Fruit fly (Drosophila melanogaster) whole organism, prepupa: ENCODE data around the gene CG43965.

ENCODE experiments used
- CG16779 ChIP-seq: fragments of 200-800 bp; sonication (Bioruptor generic); optimal IDR thresholded peaks from 3 replicates; lab custom pipeline; 2017; ENCODE audit warnings: missing biosample characterization, mild to moderate bottlenecking, missing genetic modification characterization
- CG31627 ChIP-seq: fragments of 200-800 bp; sonication (Bioruptor generic); optimal IDR thresholded peaks from 3 replicates; lab custom pipeline; 2016; ENCODE audit warnings: missing biosample characterization, missing genetic modification characterization
- CG34406 ChIP-seq: fragments of 200-800 bp; sonication (Bioruptor generic); optimal IDR thresholded peaks from 3 replicates; lab custom pipeline; 2016; ENCODE audit warnings: missing biosample characterization, missing genetic modification characterization
- CG6792 ChIP-seq: fragments of 200-800 bp; sonication (Bioruptor generic); optimal IDR thresholded peaks from 3 replicates; lab custom pipeline; 2016; ENCODE audit warnings: missing biosample characterization, missing genetic modification characterization
- CG7368 ChIP-seq: fragments of 200-800 bp; sonication (Bioruptor generic); optimal IDR thresholded peaks from 3 replicates; lab custom pipeline; 2016; ENCODE audit warnings: missing biosample characterization, missing genetic modification characterization
- Eip93F ChIP-seq: fragments of 200-800 bp; sonication (Bioruptor generic); optimal IDR thresholded peaks from 2 replicates; lab custom pipeline; 2016; ENCODE audit warnings: missing biosample characterization, mild to moderate bottlenecking, missing genetic modification characterization
- Gug ChIP-seq: fragments of 200-800 bp; sonication (Bioruptor generic); IDR thresholded peaks from 2 replicates; pipeline ENCODE4 v1.3.6; 2022; ENCODE audit warnings: missing biosample characterization, missing genetic modification characterization
- Hr39 ChIP-seq: fragments of 200-800 bp; sonication (Bioruptor generic); optimal IDR thresholded peaks from 2 replicates; lab custom pipeline; 2016; ENCODE audit warnings: missing biosample characterization, missing genetic modification characterization
- acj6 ChIP-seq: fragments of 200-800 bp; sonication (Bioruptor generic); optimal IDR thresholded peaks from 3 replicates; lab custom pipeline; 2016; ENCODE audit warnings: missing biosample characterization, missing genetic modification characterization
- fd59A ChIP-seq: fragments of 200-800 bp; sonication (Bioruptor generic); optimal IDR thresholded peaks from 2 replicates; lab custom pipeline; 2017; ENCODE audit warnings: missing biosample characterization, mild to moderate bottlenecking, missing genetic modification characterization, missing genetic modification reagents
- lz ChIP-seq: fragments of 200-800 bp; sonication (Bioruptor generic); optimal IDR thresholded peaks from 3 replicates; lab custom pipeline; 2016; ENCODE audit warnings: missing biosample characterization, missing genetic modification characterization
- pdm3 ChIP-seq: fragments of 200-800 bp; sonication (Bioruptor generic); optimal IDR thresholded peaks from 3 replicates; lab custom pipeline; 2016; ENCODE audit warnings: missing biosample characterization, missing genetic modification characterization
- ss ChIP-seq, 2 experiments: fragments of 200-800 bp; sonication (Bioruptor generic); optimal IDR thresholded peaks; 2 replicates in 1 of 2; 3 replicates in 1 of 2; lab custom pipeline; 2017 to 2018; ENCODE audit warnings: mild to moderate bottlenecking in 2 of 2, missing biosample characterization in 2 of 2, missing genetic modification characterization in 2 of 2, moderate library complexity in 1 of 2

- TF ChIP-seq CG34406, result no peak
- no peak for TF ChIP-seq lz
- no peak for TF ChIP-seq ss (GFP tag; optimal IDR thresholded peaks at IDR 0.05; lab: Kevin White, UChicago)
- no peak for TF ChIP-seq CG31627
- no peak for TF ChIP-seq Eip93F (GFP tag; lab: Kevin White, UChicago)
- TF ChIP-seq Gug (GFP tag; lab: Robert Waterston, UW), result no peak
- no peak for TF ChIP-seq Hr39
- no peak for TF ChIP-seq acj6
- TF ChIP-seq CG7368 (GFP tag; lab: Kevin White, UChicago), result no peak
- TF ChIP-seq pdm3 (GFP tag; lab: Kevin White, UChicago), result no peak
- no peak for TF ChIP-seq fd59A (GFP tag; lab: Kevin White, UChicago)
- TF ChIP-seq CG16779 (tag; lab: Kevin White, UChicago), result no peak
- TF ChIP-seq CG6792 (GFP tag; lab: Kevin White, UChicago), result no peak
Measured at dm6 chr3L:8746519-8746918, 20.9 kb upstream of the CG43965 start.
